Fruit fly (Drosophila melanogaster) whole organism, embryonic: ENCODE measurements around the gene CG1847.

ENCODE experiments used
- Awh ChIP-seq: fragments of 200-800 bp; sonication (Bioruptor generic); IDR thresholded peaks from 2 replicates; pipeline ENCODE4, ENCODE4 v1.3.6; 2022; ENCODE audit warnings: missing biosample characterization, missing genetic modification characterization
- CG11398 ChIP-seq: fragments of 200-800 bp; sonication (Bioruptor generic); optimal IDR thresholded peaks from 2 replicates; lab custom pipeline; 2016; ENCODE audit warnings: missing biosample characterization, missing genetic modification characterization
- CG11456 ChIP-seq: fragments of 200-800 bp; sonication (Bioruptor generic); IDR thresholded peaks from 3 replicates; pipeline ENCODE4 v1.3.6; 2022; ENCODE audit warnings: missing biosample characterization, missing genetic modification characterization
- CG13624 ChIP-seq: fragments of 200-800 bp; sonication (Bioruptor generic); optimal IDR thresholded peaks from 2 replicates; lab custom pipeline; 2016; ENCODE audit warnings: missing biosample characterization, missing genetic modification characterization
- CG4424 ChIP-seq: fragments of 200-800 bp; sonication (Bioruptor generic); optimal IDR thresholded peaks from 3 replicates; lab custom pipeline; 2016; ENCODE audit warnings: missing biosample characterization, missing genetic modification characterization
- CG9609 ChIP-seq: fragments of 200-800 bp; sonication (Bioruptor generic); optimal IDR thresholded peaks from 3 replicates; lab custom pipeline; 2016; ENCODE audit warnings: missing biosample characterization, missing genetic modification characterization
- Drgx ChIP-seq: fragments of 200-800 bp; sonication (Bioruptor generic); IDR thresholded peaks from 2 replicates; pipeline ENCODE4 v1.3.6; 2022; ENCODE audit warnings: missing biosample characterization, missing genetic modification characterization
- MBD-R2 ChIP-seq: fragments of 200-800 bp; sonication (Bioruptor generic); IDR thresholded peaks from 2 replicates; pipeline ENCODE4 v1.3.6; 2022; ENCODE audit warnings: missing biosample characterization, missing genetic modification characterization
- Ssrp ChIP-seq: fragments of 200-800 bp; sonication (Bioruptor generic); optimal IDR thresholded peaks from 2 replicates; lab custom pipeline; 2018; ENCODE audit warnings: missing biosample characterization, mild to moderate bottlenecking, missing genetic modification characterization, moderate library complexity
- nerfin-1 ChIP-seq: fragments of 200-800 bp; sonication (Bioruptor generic); optimal IDR thresholded peaks from 3 replicates; lab custom pipeline; 2019; ENCODE audit warnings: missing biosample characterization, mild to moderate bottlenecking, missing genetic modification characterization, moderate library complexity
- pho ChIP-seq: fragments of 200-800 bp; sonication (Bioruptor generic); optimal IDR thresholded peaks from 2 replicates; lab custom pipeline; 2016; ENCODE audit warnings: missing biosample characterization, missing genetic modification characterization
- psq ChIP-seq: fragments of 200-800 bp; sonication (Bioruptor generic); optimal IDR thresholded peaks from 2 replicates; lab custom pipeline; 2017; ENCODE audit warnings: missing biosample characterization, missing genetic modification characterization

DNA sequence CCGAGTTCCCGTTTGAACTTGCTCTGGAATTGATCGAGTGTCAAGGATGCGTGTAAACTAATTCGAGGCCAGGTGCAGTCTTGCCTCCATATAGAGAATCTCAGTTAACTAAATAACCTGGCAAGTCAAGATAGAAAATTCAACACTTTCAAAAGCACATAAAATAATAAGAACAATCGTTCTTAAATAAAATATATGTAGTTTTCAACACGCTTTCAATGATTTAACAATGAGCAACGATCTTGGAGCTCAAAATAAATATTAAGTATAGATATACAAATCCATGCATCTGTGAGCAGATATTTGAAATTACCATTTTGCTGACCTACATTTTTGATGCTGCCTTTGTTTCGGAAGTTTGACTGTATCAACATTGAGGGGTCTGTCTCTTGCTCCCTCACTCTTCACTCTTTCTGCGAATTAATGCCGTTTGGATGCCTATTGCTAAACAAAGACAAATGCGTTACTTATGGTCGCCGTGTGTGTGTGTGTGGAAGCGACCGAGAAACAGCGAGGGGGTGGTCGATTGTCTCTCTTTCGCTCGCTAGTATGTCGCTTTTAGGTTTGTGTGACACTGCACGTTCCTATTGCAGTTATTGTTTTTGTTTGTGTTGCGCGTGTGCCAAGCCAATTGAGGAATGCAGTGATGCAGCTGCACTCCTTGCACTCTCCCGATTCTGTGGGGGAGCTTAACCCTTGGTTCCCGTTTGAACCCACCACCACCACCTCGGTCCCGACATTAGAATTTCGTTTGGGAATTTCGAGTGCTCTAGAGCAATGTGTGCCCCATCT lies 48.5 kb upstream of the CG1847 start:
- TF ChIP-seq Awh (GFP tag; lab: Robert Waterston, UW), result no peak
- peak; percentile 78; the same call in 1 of the 2 replicates for TF ChIP-seq Drgx (GFP tag; lab: Robert Waterston, UW)
- no peak for TF ChIP-seq CG9609 (GFP tag; lab: Kevin White, UChicago)
- no peak for TF ChIP-seq MBD-R2
- TF ChIP-seq CG4424 (GFP tag; lab: Kevin White, UChicago), result no peak
- no peak for TF ChIP-seq CG11456
- peak; percentile 2 for TF ChIP-seq pho
- TF ChIP-seq psq (GFP tag; lab: Kevin White, UChicago), result no peak
- TF ChIP-seq CG13624, result no peak
- no peak for TF ChIP-seq Ssrp (tag; lab: Kevin White, UChicago)
- no peak for TF ChIP-seq CG11398 (GFP tag; lab: Kevin White, UChicago)
- TF ChIP-seq nerfin-1 (tag; lab: Kevin White, UChicago), result no peak
